Fruit fly (Drosophila melanogaster) whole organism, adult: Measurements from ENCODE around the gene RpL3.

Experiments used
- CG11617 ChIP-seq: fragments of 200-800 bp; sonication (Bioruptor generic); optimal IDR thresholded peaks from 2 replicates; lab custom pipeline; 2017; ENCODE audit warnings: mild to moderate bottlenecking, missing biosample characterization, missing genetic modification reagents, missing genetic modification characterization
- CG12768 ChIP-seq: fragments of 200-800 bp; sonication (Bioruptor generic); optimal IDR thresholded peaks from 2 replicates; lab custom pipeline; 2017; ENCODE audit warnings: missing biosample characterization, missing genetic modification characterization, mild to moderate bottlenecking, moderate library complexity, missing genetic modification reagents
- CG14711 ChIP-seq: fragments of 200-800 bp; sonication (Bioruptor generic); optimal IDR thresholded peaks from 2 replicates; lab custom pipeline; 2018; ENCODE audit warnings: missing biosample characterization, mild to moderate bottlenecking, missing genetic modification characterization, moderate library complexity
- CG1620 ChIP-seq: fragments of 200-800 bp; sonication (Bioruptor generic); optimal IDR thresholded peaks from 2 replicates; lab custom pipeline; 2016; ENCODE audit warnings: missing biosample characterization, missing genetic modification characterization
- CG33017 ChIP-seq: fragments of 200-800 bp; sonication (Bioruptor generic); optimal IDR thresholded peaks from 2 replicates; lab custom pipeline; 2018; ENCODE audit warnings: missing biosample characterization, mild to moderate bottlenecking, missing genetic modification characterization, moderate library complexity
- CG5204 ChIP-seq: fragments of 200-800 bp; sonication (Bioruptor generic); optimal IDR thresholded peaks from 2 replicates; lab custom pipeline; 2016; ENCODE audit warnings: missing biosample characterization, missing genetic modification characterization
- CG7045 ChIP-seq: fragments of 200-800 bp; sonication (Bioruptor generic); optimal IDR thresholded peaks from 2 replicates; lab custom pipeline; 2017; ENCODE audit warnings: missing biosample characterization, mild to moderate bottlenecking, missing genetic modification characterization
- CG7101 ChIP-seq: fragments of 200-800 bp; sonication (Bioruptor generic); optimal IDR thresholded peaks from 2 replicates; lab custom pipeline; 2018; ENCODE audit warnings: missing biosample characterization, mild to moderate bottlenecking, missing genetic modification characterization, moderate library complexity
- Clk ChIP-seq: fragments of 200-800 bp; sonication (Bioruptor generic); optimal IDR thresholded peaks from 2 replicates; lab custom pipeline; 2017; ENCODE audit warnings: missing biosample characterization, missing genetic modification characterization
- Crg-1 ChIP-seq: fragments of 200-800 bp; sonication (Bioruptor generic); optimal IDR thresholded peaks from 2 replicates; lab custom pipeline; 2016; ENCODE audit warnings: missing biosample characterization, missing genetic modification characterization
- Hr96 ChIP-seq: fragments of 200-800 bp; sonication (Bioruptor generic); optimal IDR thresholded peaks from 2 replicates; lab custom pipeline; 2016; ENCODE audit warnings: missing biosample characterization, missing genetic modification characterization
- Mnt ChIP-seq: fragments of 200-800 bp; sonication (Bioruptor generic); optimal IDR thresholded peaks from 2 replicates; lab custom pipeline; 2016; ENCODE audit warnings: missing biosample characterization, mild to moderate bottlenecking, missing genetic modification characterization
- bab1 ChIP-seq: fragments of 200-800 bp; sonication (Bioruptor generic); optimal IDR thresholded peaks from 3 replicates; lab custom pipeline; 2019; ENCODE audit warnings: missing biosample characterization, mild to moderate bottlenecking, missing genetic modification characterization, moderate library complexity
- cic ChIP-seq: fragments of 200-800 bp; sonication (Bioruptor generic); optimal IDR thresholded peaks from 2 replicates; lab custom pipeline; 2017; ENCODE audit warnings: missing biosample characterization, mild to moderate bottlenecking, missing genetic modification characterization, moderate library complexity
- cnc ChIP-seq, 2 experiments: fragments of >200 bp; optimal IDR thresholded peaks; 2 replicates each; lab custom pipeline; 2017
- kay ChIP-seq: fragments of 200-800 bp; sonication (Bioruptor generic); peaks from one replicate; lab custom pipeline; 2016; ENCODE audit warnings: missing biosample characterization, missing genetic modification characterization, borderline replicate concordance
- ovo ChIP-seq: fragments of 200-800 bp; sonication (Bioruptor generic); optimal IDR thresholded peaks from 2 replicates; lab custom pipeline; 2016; ENCODE audit warnings: missing biosample characterization, missing genetic modification characterization
- pad ChIP-seq: fragments of 200-800 bp; sonication (Bioruptor generic); optimal IDR thresholded peaks from 3 replicates; lab custom pipeline; 2017; ENCODE audit warnings: missing biosample characterization, missing genetic modification characterization, mild to moderate bottlenecking, moderate library complexity, missing genetic modification reagents
- tj ChIP-seq: fragments of 200-800 bp; sonication (Bioruptor generic); optimal IDR thresholded peaks from 3 replicates; lab custom pipeline; 2017; ENCODE audit warnings: missing biosample characterization, mild to moderate bottlenecking, missing genetic modification characterization, moderate library complexity
- toe ChIP-seq: fragments of 200-800 bp; sonication (Bioruptor generic); optimal IDR thresholded peaks from 2 replicates; lab custom pipeline; 2016; ENCODE audit warnings: missing biosample characterization, missing genetic modification characterization

The RpL3 gene

dm6 chr3R:11221437-11222230 lies at the start of gene RpL3, which contains the start of gene CG6693:
Gene RpL3 (plus strand): TSS chr3R:11221894.
Gene CG6693 (minus strand): TSS chr3R:11221639.
- TF ChIP-seq Clk (peak; percentile 54), Hr96 (GFP tag; lab: Kevin White, UChicago) (peak; percentile 81), Mnt (GFP tag; lab: Kevin White, UChicago) (peak; percentile 97), ovo (peak; percentile 39), kay (GFP tag; lab: Kevin White, UChicago) (no peak), tj (GFP tag; lab: Kevin White, UChicago) (peak; percentile 56), CG5204 (GFP tag; lab: Kevin White, UChicago) (no peak), CG14711 (tag; lab: Kevin White, UChicago) (peak; percentile 57), CG33017 (tag; lab: Kevin White, UChicago) (peak; percentile 90), cic (GFP tag; lab: Kevin White, UChicago) (peak; percentile 75), cnc (optimal IDR thresholded peaks at IDR 0.05; lab: Kevin White, UChicago) (peak in 1 of 2 experiments; percentile 46), CG7045 (GFP tag; lab: Kevin White, UChicago) (peak; percentile 69), Crg-1 (GFP tag; lab: Kevin White, UChicago) (peak; percentile 78), CG1620 (GFP tag; lab: Kevin White, UChicago) (peak; percentile 73), bab1 (GFP tag; lab: Kevin White, UChicago) (peak; percentile 87), CG7101 (tag; lab: Kevin White, UChicago) (peak; percentile 91), CG12768 (GFP tag; lab: Kevin White, UChicago) (peak; percentile 85), toe (GFP tag; lab: Kevin White, UChicago) (peak; percentile 68), CG11617 (peak; percentile 84), pad (GFP tag; lab: Kevin White, UChicago) (peak; percentile 73)

dm6 chr3R:11172460-11173168 lies 49.1 kb upstream of the RpL3 start, which contains the start of gene Ugt35A1:
Gene Ugt35A1 (minus strand): TSS chr3R:11172664.
- TF ChIP-seq CG12768 (GFP tag; lab: Kevin White, UChicago) (peak; percentile 3), CG7101 (tag; lab: Kevin White, UChicago) (no peak), Clk (no peak), Hr96 (GFP tag; lab: Kevin White, UChicago) (no peak), kay (GFP tag; lab: Kevin White, UChicago) (peak; percentile 92), CG33017 (tag; lab: Kevin White, UChicago) (no peak), CG14711 (tag; lab: Kevin White, UChicago) (no peak), Crg-1 (GFP tag; lab: Kevin White, UChicago) (no peak), CG1620 (GFP tag; lab: Kevin White, UChicago) (no peak)

- TF ChIP-seq CG7045 (GFP tag; lab: Kevin White, UChicago): peak; percentile 59
- TF ChIP-seq CG12768 (GFP tag; lab: Kevin White, UChicago): peak; percentile 42
- TF ChIP-seq Crg-1 (GFP tag; lab: Kevin White, UChicago): no peak
- no peak for TF ChIP-seq CG5204 (GFP tag; lab: Kevin White, UChicago)
- peak; percentile 74 for TF ChIP-seq cic (GFP tag; lab: Kevin White, UChicago)
- peak; percentile 45 for TF ChIP-seq CG14711 (tag; lab: Kevin White, UChicago)
- TF ChIP-seq toe (GFP tag; lab: Kevin White, UChicago): no peak
- peak; percentile 67 for TF ChIP-seq CG33017 (tag; lab: Kevin White, UChicago)
- peak; percentile 32 for TF ChIP-seq CG7101 (tag; lab: Kevin White, UChicago)
- peak; percentile 14 for TF ChIP-seq tj (GFP tag; lab: Kevin White, UChicago)
- peak; percentile 58 for TF ChIP-seq kay (GFP tag; lab: Kevin White, UChicago)
- TF ChIP-seq pad (GFP tag; lab: Kevin White, UChicago): no peak
- no peak for TF ChIP-seq cnc (optimal IDR thresholded peaks at IDR 0.05; lab: Kevin White, UChicago)
- TF ChIP-seq ovo: no peak
- no peak for TF ChIP-seq CG1620 (GFP tag; lab: Kevin White, UChicago)
- no peak for TF ChIP-seq bab1 (GFP tag; lab: Kevin White, UChicago)
- no peak for TF ChIP-seq Mnt (GFP tag; lab: Kevin White, UChicago)
- TF ChIP-seq CG11617: peak; percentile 51
- no peak for TF ChIP-seq Clk
Measured at dm6 chr3R:11173169-11173506, 48.6 kb upstream of the RpL3 start.

dm6 chr3R:11175308-11175707 lies 46.4 kb upstream of the RpL3 start, which contains the start of the genes Ugt304A1 and Ugt303A1:
Gene Ugt304A1 (minus strand): TSS chr3R:11175408.
Gene Ugt303A1 (plus strand): TSS chr3R:11175529.
- TF ChIP-seq cic (GFP tag; lab: Kevin White, UChicago) (peak; percentile 18), CG7101 (tag; lab: Kevin White, UChicago) (no peak), tj (GFP tag; lab: Kevin White, UChicago) (no peak), ovo (no peak)

dm6 chr3R:11175777-11176176 lies 45.9 kb upstream of the RpL3 start:
- TF ChIP-seq pad (GFP tag; lab: Kevin White, UChicago) (no peak), tj (GFP tag; lab: Kevin White, UChicago) (no peak)
